Worm (Caenorhabditis elegans): Measurements from ENCODE around the gene C39E9.12.

C39E9.12 gene

DNA sequence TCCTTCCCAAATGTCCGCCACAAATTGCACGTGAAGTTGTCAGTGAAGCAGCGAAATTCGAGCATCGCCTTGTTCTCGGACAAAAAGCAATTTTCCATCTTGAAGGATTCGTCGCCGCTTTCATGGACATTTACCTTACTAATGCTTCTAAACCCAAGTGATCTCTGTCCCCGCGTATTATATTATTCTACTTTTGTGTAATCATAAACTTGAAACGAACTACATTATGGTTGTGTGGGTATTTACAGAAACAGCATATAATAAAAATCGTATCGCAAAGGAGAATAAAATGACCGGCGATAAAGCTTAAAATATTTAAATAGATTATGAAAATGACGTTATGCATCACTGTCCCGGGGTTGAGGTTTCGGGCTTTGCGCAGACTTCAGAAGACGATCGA lies 3.0 kb downstream of the C39E9.12 start:
- TF ChIP-seq aly-2 (tag; optimal IDR thresholded peaks at IDR 0.05) (peak; percentile 30), ZK546.5 (tag; optimal IDR thresholded peaks at IDR 0.05) (no peak), nhr-12 (tag; optimal IDR thresholded peaks at IDR 0.05) (no peak)

DNA sequence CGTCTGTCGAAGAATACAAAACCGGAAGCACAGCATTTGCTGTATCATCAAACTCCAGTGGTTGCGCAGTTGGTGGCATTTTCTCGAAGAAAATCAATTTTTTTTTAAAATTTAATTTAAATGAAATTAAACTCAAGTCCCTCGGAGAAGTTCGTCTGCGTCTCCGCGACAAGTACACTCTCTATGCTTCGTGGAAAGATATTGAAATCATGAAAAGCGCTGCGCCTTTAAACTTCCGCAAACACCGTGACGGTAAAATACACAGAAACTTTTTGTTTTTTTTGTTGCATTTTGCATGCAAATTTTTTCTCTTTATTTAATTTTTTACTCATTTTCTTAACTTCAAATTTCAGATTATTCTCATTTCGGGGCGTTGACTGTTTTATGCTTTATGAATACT lies 4.8 kb downstream of the C39E9.12 start, which contains the start of the genes dli-1, tin-9.2 and exos-4.1:
dli-1 (minus strand) TSS at position 141 of the 400 bp plus-strand sequence.
tin-9.2 (plus strand) TSS at position 344 of the 400 bp plus-strand sequence.
exos-4.1 (plus strand) TSS at position 348 of the 400 bp plus-strand sequence.
- no peak for TF ChIP-seq lsy-12 (tag; optimal IDR thresholded peaks at IDR 0.05)
- TF ChIP-seq fkh-2 (tag; optimal IDR thresholded peaks at IDR 0.05), result no peak
- TF ChIP-seq ceh-28 (tag; optimal IDR thresholded peaks at IDR 0.05), result peak; percentile 54
- no peak for TF ChIP-seq nhr-77 (tag; optimal IDR thresholded peaks at IDR 0.05)
- no peak for TF ChIP-seq aly-2 (tag; optimal IDR thresholded peaks at IDR 0.05)
- TF ChIP-seq nhr-12 (tag; optimal IDR thresholded peaks at IDR 0.05), result no peak
- no peak for TF ChIP-seq zag-1 (tag; optimal IDR thresholded peaks at IDR 0.05)
- TF ChIP-seq elt-3 (tag; optimal IDR thresholded peaks at IDR 0.05), result no peak
- TF ChIP-seq lin-39 (tag; optimal IDR thresholded peaks at IDR 0.05), result no peak
- TF ChIP-seq nhr-43 (tag; optimal IDR thresholded peaks at IDR 0.05; ENCODE audit: poor library complexity, severe bottlenecking), result no peak
- peak; percentile 69 for TF ChIP-seq pha-4 (tag; optimal IDR thresholded peaks at IDR 0.05)
- no peak for TF ChIP-seq fos-1 (tag; optimal IDR thresholded peaks at IDR 0.05)
- peak; percentile 83 for TF ChIP-seq lin-15B (tag; optimal IDR thresholded peaks at IDR 0.05)
- TF ChIP-seq ama-1 (optimal IDR thresholded peaks at IDR 0.05), result no peak
- no peak for TF ChIP-seq mdl-1 (tag; optimal IDR thresholded peaks at IDR 0.05)
- TF ChIP-seq egl-5 (tag; optimal IDR thresholded peaks at IDR 0.05), result peak; percentile 77
- no peak for TF ChIP-seq ceh-9 (tag; optimal IDR thresholded peaks at IDR 0.05)
- TF ChIP-seq pqm-1 (tag; optimal IDR thresholded peaks at IDR 0.05), result peak; percentile 14
- peak; percentile 35 for TF ChIP-seq nhr-25 (tag; optimal IDR thresholded peaks at IDR 0.05)
- peak; percentile 3 for TF ChIP-seq jun-1 (tag; optimal IDR thresholded peaks at IDR 0.05)
- peak; percentile 54 for TF ChIP-seq skn-1 (tag; optimal IDR thresholded peaks at IDR 0.05)
- TF ChIP-seq egl-27 (tag; optimal IDR thresholded peaks at IDR 0.05), result no peak
- TF ChIP-seq R02D3.7 (tag; optimal IDR thresholded peaks at IDR 0.05), result peak; percentile 58
- no peak for TF ChIP-seq eor-1 (tag; optimal IDR thresholded peaks at IDR 0.05)
- no peak for TF ChIP-seq ZK546.5 (tag; optimal IDR thresholded peaks at IDR 0.05)
- no peak for TF ChIP-seq fkh-10 (GFP tag; optimal IDR thresholded peaks at IDR 0.05)
- peak; percentile 29 for TF ChIP-seq elt-2 (tag; optimal IDR thresholded peaks at IDR 0.05)
- peak; percentile 58 for TF ChIP-seq hmg-11 (tag; optimal IDR thresholded peaks at IDR 0.05)
- TF ChIP-seq tbx-2 (tag; optimal IDR thresholded peaks at IDR 0.05), result no peak
- TF ChIP-seq elt-1 (tag; optimal IDR thresholded peaks at IDR 0.05), result no peak
- no peak for TF ChIP-seq nhr-76 (tag; optimal IDR thresholded peaks at IDR 0.05)
- TF ChIP-seq nhr-23 (tag; optimal IDR thresholded peaks at IDR 0.05), result peak; percentile 65
- no peak for TF ChIP-seq sea-2 (GFP tag; optimal IDR thresholded peaks at IDR 0.05)
- TF ChIP-seq nfya-1 (tag; optimal IDR thresholded peaks at IDR 0.05; ENCODE audit: insufficient read depth), result peak; percentile 77
- TF ChIP-seq ceh-82 (tag; optimal IDR thresholded peaks at IDR 0.05), result no peak
- TF ChIP-seq unc-39 (tag; optimal IDR thresholded peaks at IDR 0.05), result no peak
- peak; percentile 31 for TF ChIP-seq snpc-4 (tag; optimal IDR thresholded peaks at IDR 0.05)
- no peak for TF ChIP-seq mml-1 (tag; optimal IDR thresholded peaks at IDR 0.05)
- no peak for TF ChIP-seq nhr-237 (tag; optimal IDR thresholded peaks at IDR 0.05)
- TF ChIP-seq ceh-16 (tag; optimal IDR thresholded peaks at IDR 0.05), result no peak
- TF ChIP-seq nhr-67 (tag; optimal IDR thresholded peaks at IDR 0.05), result no peak
- no peak for TF ChIP-seq ztf-11 (tag; optimal IDR thresholded peaks at IDR 0.05)
- no peak for TF ChIP-seq unc-62 (GFP tag; optimal IDR thresholded peaks at IDR 0.05)
- no peak for TF ChIP-seq daf-12 (tag; optimal IDR thresholded peaks at IDR 0.05)
- no peak for TF ChIP-seq nhr-28 (tag; optimal IDR thresholded peaks at IDR 0.05)
- no peak for TF ChIP-seq ztf-4 (tag; optimal IDR thresholded peaks at IDR 0.05)
- no peak for TF ChIP-seq nhr-11 (tag; optimal IDR thresholded peaks at IDR 0.05)
